Worm (Caenorhabditis elegans): Measurements from ENCODE around the gene K07F5.6.

ce11 chrIV:9822585-9822984, 23.9 kb downstream of the K07F5.6 start:
- no peak for TF ChIP-seq pes-1 (GFP tag; IDR thresholded peaks at IDR 0.05)
- no peak for TF ChIP-seq F13C5.2 (tag; optimal IDR thresholded peaks at IDR 0.05)
- no peak for TF ChIP-seq tbx-37 (GFP tag; conservative IDR thresholded peaks at IDR 0.05)
- no peak for TF ChIP-seq ama-1 (optimal IDR thresholded peaks at IDR 0.05)
- TF ChIP-seq ceh-13 (GFP tag; optimal IDR thresholded peaks at IDR 0.05): no peak
- TF ChIP-seq flt-1 (GFP tag; IDR thresholded peaks at IDR 0.05): no peak
- no peak for TF ChIP-seq scrt-1 (GFP tag; IDR thresholded peaks at IDR 0.05)
- no peak for TF ChIP-seq tra-4 (tag; optimal IDR thresholded peaks at IDR 0.05)
- no peak for TF ChIP-seq hmbx-1 (tag; optimal IDR thresholded peaks at IDR 0.05)
- TF ChIP-seq aly-1 (tag; optimal IDR thresholded peaks at IDR 0.05): no peak
